Worm (Caenorhabditis elegans): ENCODE results near the gene ceh-89.

Gene ceh-89

DNA sequence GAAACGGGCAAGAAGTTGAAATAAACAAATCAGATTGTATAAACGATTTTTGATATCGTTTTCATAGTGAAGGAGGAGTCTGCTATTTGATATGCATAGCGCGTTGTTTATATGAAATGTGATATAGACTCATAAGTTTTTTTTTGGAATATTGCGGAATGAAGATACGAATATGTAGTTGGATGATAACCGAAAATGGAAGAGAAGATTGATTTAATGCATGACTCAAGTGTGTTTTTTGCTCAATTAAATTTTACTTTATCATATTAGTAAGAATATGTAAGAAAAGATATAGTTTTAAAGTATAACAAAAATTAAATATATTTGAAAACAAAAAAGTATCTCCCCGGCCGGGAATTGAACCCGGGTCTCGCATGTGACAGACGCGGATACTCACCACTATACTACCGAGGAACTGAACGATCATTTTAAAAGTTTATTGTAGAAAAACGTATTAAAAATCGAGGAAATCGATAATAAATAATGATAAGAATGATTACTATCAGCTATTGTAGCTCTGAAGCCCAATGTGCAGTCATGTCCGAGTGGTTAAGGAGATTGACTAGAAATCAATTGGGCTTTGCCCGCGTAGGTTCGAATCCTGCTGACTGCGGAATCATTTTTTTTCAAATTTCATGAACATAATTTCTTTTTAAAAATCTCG, 20.1 kb downstream of the ceh-89 start, which contains the start of gene lgc-25:
TSS of gene lgc-25 (minus strand) at position 51 of the 664 bp plus-strand sequence.
- TF ChIP-seq bed-1 (GFP tag; IDR thresholded peaks at IDR 0.05) (no peak), nhr-120 (GFP tag; IDR thresholded peaks at IDR 0.05) (no peak), ccch-3 (GFP tag; optimal IDR thresholded peaks at IDR 0.05) (no peak), hlh-26 (GFP tag; conservative IDR thresholded peaks at IDR 0.05) (no peak), ceh-79 (tag; optimal IDR thresholded peaks at IDR 0.05) (no peak), D2030.7 (GFP tag; IDR thresholded peaks at IDR 0.05) (peak; percentile 79), rec-8 (tag; optimal IDR thresholded peaks at IDR 0.05) (peak; percentile 59 to 73), mxl-1 (tag; optimal IDR thresholded peaks at IDR 0.05) (peak; percentile 36), dpff-1 (tag; optimal IDR thresholded peaks at IDR 0.05) (no peak), fkh-3 (tag; optimal IDR thresholded peaks at IDR 0.05) (no peak), tlf-1 (GFP tag; optimal IDR thresholded peaks at IDR 0.05) (no peak), madf-10 (tag; optimal IDR thresholded peaks at IDR 0.05) (peak; percentile 55), F39B2.1 (GFP tag; IDR thresholded peaks at IDR 0.05) (no peak), athp-1 (tag; optimal IDR thresholded peaks at IDR 0.05) (peak; percentile 44), aptf-2 (GFP tag; conservative IDR thresholded peaks at IDR 0.05) (no peak), zim-3 (tag; optimal IDR thresholded peaks at IDR 0.05) (peak; percentile 32), atf-7 (tag; optimal IDR thresholded peaks at IDR 0.05) (peak; percentile 21), F57A8.1 (GFP tag; optimal IDR thresholded peaks at IDR 0.05) (no peak), F22D6.2 (tag; optimal IDR thresholded peaks at IDR 0.05) (peak; percentile 28), Y53G8AR.9 (GFP tag; conservative IDR thresholded peaks at IDR 0.05) (no peak), him-1 (tag; optimal IDR thresholded peaks at IDR 0.05) (peak; percentile 83), F10E7.11 (tag; optimal IDR thresholded peaks at IDR 0.05) (no peak), let-607 (tag; optimal IDR thresholded peaks at IDR 0.05) (peak in 1 of 2 experiments; percentile 65), snpc-1.1 (tag; optimal IDR thresholded peaks at IDR 0.05; ENCODE audit: insufficient read depth) (peak; percentile 74), chd-7 (tag; optimal IDR thresholded peaks at IDR 0.05) (no peak), Y95B8A.8 (GFP tag; IDR thresholded peaks at IDR 0.05) (no peak), madf-8 (GFP tag; conservative IDR thresholded peaks at IDR 0.05) (no peak), egrh-3 (GFP tag; IDR thresholded peaks at IDR 0.05) (no peak), pbrm-1 (GFP tag; IDR thresholded peaks at IDR 0.05) (peak; percentile 68), xnd-1 (tag; optimal IDR thresholded peaks at IDR 0.05) (no peak), ceh-27 (GFP tag; optimal IDR thresholded peaks at IDR 0.05) (no peak), akir-1 (GFP tag; optimal IDR thresholded peaks at IDR 0.05) (no peak), dpl-1 (GFP tag; optimal IDR thresholded peaks at IDR 0.05) (no peak), lsy-27 (tag; optimal IDR thresholded peaks at IDR 0.05; ENCODE audit: borderline replicate concordance, insufficient read depth) (no peak), Y56A3A.18 (GFP tag; IDR thresholded peaks at IDR 0.05) (peak; percentile 78), ama-1 (optimal IDR thresholded peaks at IDR 0.05) (no peak), ama-1 (GFP tag; optimal IDR thresholded peaks at IDR 0.05) (peak in 1 of 2 experiments; percentile 53), die-1 (tag; optimal IDR thresholded peaks at IDR 0.05) (peak; percentile 82), ceh-91 (GFP tag; IDR thresholded peaks at IDR 0.05) (no peak), hlh-12 (tag; optimal IDR thresholded peaks at IDR 0.05) (no peak), ztf-18 (tag; optimal IDR thresholded peaks at IDR 0.05) (peak; percentile 72), F33H1.4 (GFP tag; IDR thresholded peaks at IDR 0.05) (no peak), let-526 (GFP tag; IDR thresholded peaks at IDR 0.05) (no peak), egl-18 (GFP tag; IDR thresholded peaks at IDR 0.05) (no peak), ztf-25 (GFP tag; IDR thresholded peaks at IDR 0.05) (no peak), madf-6 (GFP tag; IDR thresholded peaks at IDR 0.05) (no peak), ztf-6 (GFP tag; IDR thresholded peaks at IDR 0.05) (no peak), repo-1 (tag; optimal IDR thresholded peaks at IDR 0.05) (peak; percentile 71), gei-17 (GFP tag; optimal IDR thresholded peaks at IDR 0.05) (peak; percentile 10)

All from whole organism, young adult.